Fruit fly (Drosophila melanogaster) whole organism, embryonic: ENCODE results near the gene CG8814.
A peak's percentile ranks its signal among the peaks of the same experiment; 100 is the strongest.

Experiments
- ATbp ChIP-seq: fragments of 200-800 bp; sonication (Bioruptor generic); optimal IDR thresholded peaks from 2 replicates; lab custom pipeline; 2017; ENCODE audit warnings: missing biosample characterization, mild to moderate bottlenecking, missing genetic modification characterization, missing genetic modification reagents
- Bgb ChIP-seq: fragments of 200-800 bp; sonication (Bioruptor generic); IDR thresholded peaks from 2 replicates; pipeline ENCODE4 v1.3.6; 2022; ENCODE audit warnings: missing biosample characterization, missing genetic modification characterization; ENCODE audit not compliant: partially characterized antibody
- BtbVII ChIP-seq: fragments of 200-800 bp; sonication (Bioruptor generic); optimal IDR thresholded peaks from 3 replicates; lab custom pipeline; 2017; ENCODE audit warnings: missing biosample characterization, mild to moderate bottlenecking, missing genetic modification characterization
- CG10431 ChIP-seq: fragments of 200-800 bp; sonication (Bioruptor generic); optimal IDR thresholded peaks from 3 replicates; lab custom pipeline; 2018; ENCODE audit warnings: missing biosample characterization, mild to moderate bottlenecking, missing genetic modification characterization
- CG10979 ChIP-seq: fragments of 200-800 bp; sonication (Bioruptor generic); optimal IDR thresholded peaks from 2 replicates; lab custom pipeline; 2018; ENCODE audit warnings: missing biosample characterization, mild to moderate bottlenecking, missing genetic modification characterization, moderate library complexity
- CG11093 ChIP-seq: fragments of 200-800 bp; sonication (Bioruptor generic); IDR thresholded peaks from 3 replicates; pipeline ENCODE4 v1.3.6; 2022; ENCODE audit warnings: missing biosample characterization, missing genetic modification characterization
- CG11398 ChIP-seq: fragments of 200-800 bp; sonication (Bioruptor generic); optimal IDR thresholded peaks from 2 replicates; lab custom pipeline; 2016; ENCODE audit warnings: missing biosample characterization, missing genetic modification characterization
- CG11504 ChIP-seq: fragments of 200-800 bp; sonication (Bioruptor generic); optimal IDR thresholded peaks from 3 replicates; lab custom pipeline; 2019; ENCODE audit warnings: missing biosample characterization, mild to moderate bottlenecking, missing genetic modification characterization, moderate library complexity
- CG12236 ChIP-seq: fragments of 200-800 bp; sonication (Bioruptor generic); optimal IDR thresholded peaks from 2 replicates; lab custom pipeline; 2016; ENCODE audit warnings: missing biosample characterization, missing genetic modification characterization
- CG12391 ChIP-seq: fragments of 200-800 bp; sonication (Bioruptor generic); optimal IDR thresholded peaks from 3 replicates; lab custom pipeline; 2018; ENCODE audit warnings: missing biosample characterization, mild to moderate bottlenecking, missing genetic modification characterization, moderate library complexity
- CG14441 ChIP-seq: fragments of 200-800 bp; sonication (Bioruptor generic); IDR thresholded peaks from 2 replicates; pipeline ENCODE4 v1.3.6; 2022; ENCODE audit warnings: missing biosample characterization, missing genetic modification characterization
- CG16813 ChIP-seq: fragments of 200-800 bp; sonication (Bioruptor generic); IDR thresholded peaks from 3 replicates; pipeline ENCODE4 v1.3.6; 2022; ENCODE audit warnings: missing biosample characterization, missing genetic modification characterization; ENCODE audit not compliant: partially characterized antibody
- CG17328 ChIP-seq: fragments of 200-800 bp; sonication (Bioruptor generic); IDR thresholded peaks from 2 replicates; pipeline ENCODE4 v1.3.6; 2022; ENCODE audit warnings: missing biosample characterization, missing genetic modification characterization
- CG17568 ChIP-seq: fragments of 200-800 bp; sonication (Bioruptor generic); optimal IDR thresholded peaks from 2 replicates; lab custom pipeline; 2018; ENCODE audit warnings: missing biosample characterization, mild to moderate bottlenecking, missing genetic modification characterization, moderate library complexity
- CG2875 ChIP-seq: fragments of 200-800 bp; sonication (Bioruptor generic); optimal IDR thresholded peaks from 2 replicates; lab custom pipeline; 2017; ENCODE audit warnings: missing biosample characterization, mild to moderate bottlenecking, missing genetic modification characterization, missing genetic modification reagents
- CG31224 ChIP-seq: fragments of 200-800 bp; sonication (Bioruptor generic); IDR thresholded peaks from 2 replicates; pipeline ENCODE4 v1.3.6; 2022; ENCODE audit warnings: missing biosample characterization, missing genetic modification characterization
- CG31365 ChIP-seq: fragments of 200-800 bp; sonication (Bioruptor generic); optimal IDR thresholded peaks from 2 replicates; lab custom pipeline; 2018; ENCODE audit warnings: missing biosample characterization, mild to moderate bottlenecking, missing genetic modification characterization
- CG32532 ChIP-seq: fragments of 200-800 bp; sonication (Bioruptor generic); IDR thresholded peaks from 2 replicates; pipeline ENCODE4 v1.3.6; 2022; ENCODE audit warnings: missing biosample characterization, missing genetic modification characterization
- CG33213 ChIP-seq: fragments of 200-800 bp; sonication (Bioruptor generic); optimal IDR thresholded peaks from 3 replicates; lab custom pipeline; 2016; ENCODE audit warnings: missing biosample characterization, missing genetic modification characterization
- CG3407 ChIP-seq: fragments of 200-800 bp; sonication (Bioruptor generic); optimal IDR thresholded peaks from 2 replicates; lab custom pipeline; 2018; ENCODE audit warnings: missing biosample characterization, mild to moderate bottlenecking, missing genetic modification characterization
- CG34422 ChIP-seq: fragments of 200-800 bp; sonication (Bioruptor generic); IDR thresholded peaks from 3 replicates; pipeline ENCODE4 v1.3.6; 2022; ENCODE audit warnings: missing biosample characterization, missing genetic modification characterization
- CG3995 ChIP-seq: fragments of 200-800 bp; sonication (Bioruptor generic); optimal IDR thresholded peaks from 3 replicates; lab custom pipeline; 2016; ENCODE audit warnings: missing biosample characterization, missing genetic modification characterization
- CG6813 ChIP-seq: fragments of 200-800 bp; sonication (Bioruptor generic); optimal IDR thresholded peaks from 2 replicates; lab custom pipeline; 2017; ENCODE audit warnings: missing biosample characterization, missing genetic modification characterization, mild to moderate bottlenecking, moderate library complexity, missing genetic modification reagents
- CG7786 ChIP-seq: fragments of 200-800 bp; sonication (Bioruptor generic); optimal IDR thresholded peaks from 2 replicates; lab custom pipeline; 2016; ENCODE audit warnings: missing biosample characterization, missing genetic modification characterization
- CG9797 ChIP-seq: fragments of 200-800 bp; sonication (Bioruptor generic); optimal IDR thresholded peaks from 3 replicates; lab custom pipeline; 2018; ENCODE audit warnings: missing biosample characterization, mild to moderate bottlenecking, missing genetic modification characterization
- D19B ChIP-seq: fragments of 200-800 bp; sonication (Bioruptor generic); optimal IDR thresholded peaks from 2 replicates; lab custom pipeline; 2017; ENCODE audit warnings: missing biosample characterization, mild to moderate bottlenecking, missing genetic modification characterization
- Ets65A ChIP-seq: fragments of 200-800 bp; sonication (Bioruptor generic); peaks from one replicate; lab custom pipeline; 2016; ENCODE audit warnings: missing biosample characterization, missing genetic modification characterization
- H2.0 ChIP-seq: fragments of 200-800 bp; sonication (Bioruptor generic); IDR thresholded peaks from 2 replicates; pipeline ENCODE4 v1.3.6; 2022; ENCODE audit warnings: missing biosample characterization, missing genetic modification characterization
- Lpt ChIP-seq: fragments of >200 bp; optimal IDR thresholded peaks from 2 replicates; lab custom pipeline; 2018; ENCODE audit warnings: missing biosample characterization, missing genetic modification characterization
- NFAT ChIP-seq: fragments of 200-800 bp; sonication (Bioruptor generic); IDR thresholded peaks from 2 replicates; pipeline ENCODE4 v1.3.6; 2022; ENCODE audit warnings: missing biosample characterization, missing genetic modification characterization
- Rx ChIP-seq: fragments of 200-800 bp; sonication (Bioruptor generic); IDR thresholded peaks from 2 replicates; pipeline ENCODE4 v1.3.6; 2022; ENCODE audit warnings: missing biosample characterization, missing genetic modification characterization
- Sry-δ ChIP-seq: fragments of 200-800 bp; sonication (Bioruptor generic); optimal IDR thresholded peaks from 2 replicates; lab custom pipeline; 2016; ENCODE audit warnings: missing biosample characterization, missing genetic modification characterization
- Vsx1 ChIP-seq: fragments of 200-800 bp; sonication (Bioruptor generic); optimal IDR thresholded peaks from 2 replicates; lab custom pipeline; 2017; ENCODE audit warnings: missing biosample characterization, mild to moderate bottlenecking, missing genetic modification characterization, missing genetic modification reagents
- bbx ChIP-seq: fragments of 200-800 bp; sonication (Bioruptor generic); IDR thresholded peaks from 2 replicates; pipeline ENCODE4 v1.3.6; 2022; ENCODE audit warnings: missing biosample characterization, missing genetic modification characterization; ENCODE audit not compliant: partially characterized antibody
- crc ChIP-seq: fragments of 200-800 bp; sonication (Bioruptor generic); optimal IDR thresholded peaks from 2 replicates; lab custom pipeline; 2016; ENCODE audit warnings: missing biosample characterization, missing genetic modification characterization
- dpn ChIP-seq, 2 experiments: fragments of 200-800 bp; sonication (Bioruptor generic); optimal IDR thresholded peaks; 3 replicates each; lab custom pipeline; 2016; ENCODE audit warnings: missing biosample characterization in 2 of 2, missing genetic modification characterization in 2 of 2
- dysf ChIP-seq: fragments of 200-800 bp; sonication (Bioruptor generic); IDR thresholded peaks from 3 replicates; pipeline ENCODE4 v1.3.6; 2022; ENCODE audit warnings: missing biosample characterization, missing genetic modification characterization
- fd3F ChIP-seq: fragments of 200-800 bp; sonication (Bioruptor generic); optimal IDR thresholded peaks from 2 replicates; lab custom pipeline; 2018; ENCODE audit warnings: missing biosample characterization, mild to moderate bottlenecking, missing genetic modification characterization, moderate library complexity
- gsb-n ChIP-seq: fragments of 200-800 bp; sonication (Bioruptor generic); optimal IDR thresholded peaks from 3 replicates; lab custom pipeline; 2018; ENCODE audit warnings: missing biosample characterization, mild to moderate bottlenecking, missing genetic modification characterization
- ham ChIP-seq: fragments of 200-800 bp; sonication (Bioruptor generic); IDR thresholded peaks from 2 replicates; pipeline ENCODE4 v1.3.6; 2022; ENCODE audit warnings: missing biosample characterization, missing genetic modification characterization
- ind ChIP-seq: fragments of 200-800 bp; sonication (Bioruptor generic); optimal IDR thresholded peaks from 3 replicates; lab custom pipeline; 2016; ENCODE audit warnings: missing biosample characterization, missing genetic modification characterization
- lilli ChIP-seq: fragments of 200-800 bp; sonication (Bioruptor generic); optimal IDR thresholded peaks from 3 replicates; lab custom pipeline; 2016; ENCODE audit warnings: missing biosample characterization, missing genetic modification characterization
- mirr ChIP-seq: fragments of 200-800 bp; sonication (Bioruptor generic); optimal IDR thresholded peaks from 3 replicates; lab custom pipeline; 2018; ENCODE audit warnings: missing biosample characterization, mild to moderate bottlenecking, missing genetic modification characterization
- oc ChIP-seq: fragments of 200-800 bp; sonication (Bioruptor generic); optimal IDR thresholded peaks from 2 replicates; lab custom pipeline; 2018; ENCODE audit warnings: missing biosample characterization, mild to moderate bottlenecking, missing genetic modification characterization, moderate library complexity
- prd ChIP-seq, 3 experiments: fragments of >200 bp in 2 of 3; fragments of 200-800 bp in 1 of 3; sonication (Bioruptor generic) in 1 of 3; optimal IDR thresholded peaks in 2 of 3; IDR thresholded peaks in 1 of 3; 2 replicates in 2 of 3; 3 replicates in 1 of 3; pipeline versions ENCODE4 v1.3.6 to Lab custom; 2017 to 2022; ENCODE audit warnings: missing biosample characterization in 1 of 3, missing genetic modification characterization in 1 of 3
- row ChIP-seq: fragments of 200-800 bp; sonication (Bioruptor generic); IDR thresholded peaks from 3 replicates; pipeline ENCODE4 v1.3.6; 2022; ENCODE audit warnings: missing biosample characterization, missing genetic modification characterization
- so ChIP-seq: fragments of 200-800 bp; sonication (Bioruptor generic); IDR thresholded peaks from 3 replicates; pipeline ENCODE4 v1.3.6; 2022; ENCODE audit warnings: missing biosample characterization, missing genetic modification characterization
- tio ChIP-seq: fragments of 200-800 bp; sonication (Bioruptor generic); optimal IDR thresholded peaks from 2 replicates; lab custom pipeline; 2017; ENCODE audit warnings: missing biosample characterization, missing genetic modification characterization, inconsistent platforms
- tx ChIP-seq: fragments of 200-800 bp; sonication (Bioruptor generic); optimal IDR thresholded peaks from 2 replicates; lab custom pipeline; 2016; ENCODE audit warnings: missing biosample characterization, missing genetic modification characterization
- yki ChIP-seq: fragments of >200 bp; optimal IDR thresholded peaks from 3 replicates; lab custom pipeline; 2018

Gene CG8814

DNA sequence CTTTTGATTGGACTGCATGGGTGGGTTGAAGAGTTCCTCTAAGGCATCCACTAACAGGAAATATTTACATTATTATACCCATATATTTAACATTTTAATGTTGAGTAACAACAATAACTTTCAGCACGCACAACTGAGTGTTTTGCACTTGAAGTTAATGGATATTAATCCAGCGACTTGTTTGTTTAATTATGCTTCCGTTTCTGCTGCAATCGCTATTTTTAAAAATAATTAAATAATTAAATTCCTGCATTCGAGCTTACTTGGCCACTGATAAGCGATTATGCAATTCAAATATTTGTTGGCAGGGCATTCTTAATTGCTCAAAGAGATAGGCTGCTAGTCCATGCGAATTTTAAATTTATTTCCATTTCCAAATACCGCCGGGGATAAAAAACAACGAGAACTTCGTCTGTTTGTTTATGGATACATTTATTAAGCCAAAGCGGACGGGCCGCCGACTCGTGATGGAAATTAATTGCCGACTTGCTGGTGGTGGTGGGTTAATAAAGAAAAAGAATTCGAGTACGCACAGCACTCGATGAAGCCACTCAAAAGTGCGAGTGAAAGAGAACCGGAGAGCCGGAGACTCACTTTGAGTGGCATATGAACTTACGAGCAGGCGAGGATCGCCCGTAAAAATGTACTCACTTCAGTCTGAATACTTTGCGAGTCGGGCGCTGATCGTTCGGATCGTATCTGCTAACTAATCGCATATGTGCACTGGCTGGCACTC, 12.6 kb upstream of the CG8814 start (continued):
- TF ChIP-seq Lpt (GFP tag; lab: Kevin White, UChicago) (no peak), yki (lab: Kevin White, UChicago) (no peak), CG34422 (no peak), CG3407 (GFP tag; lab: Kevin White, UChicago) (no peak), CG11504 (tag; lab: Kevin White, UChicago) (no peak), Sry-δ (no peak), bbx (GFP tag; lab: Robert Waterston, UW) (peak; percentile 80), CG14441 (GFP tag; lab: Robert Waterston, UW) (no peak), CG31365 (no peak), CG11093 (no peak), prd (optimal IDR thresholded peaks at IDR 0.05; lab: Kevin White, UChicago) (no peak), prd (GFP tag; IDR thresholded peaks at IDR 0.05; lab: Robert Waterston, UW) (0 out of 3 replicates have a peak, but pooled peaks have one; percentile 3), CG12236 (GFP tag; lab: Kevin White, UChicago) (no peak), mirr (GFP tag; lab: Kevin White, UChicago) (peak; percentile 13), D19B (GFP tag; lab: Kevin White, UChicago) (no peak), CG17328 (GFP tag; lab: Robert Waterston, UW) (peak; percentile 99), dysf (GFP tag; lab: Robert Waterston, UW) (no peak), Rx (GFP tag; lab: Robert Waterston, UW) (no peak), CG32532 (GFP tag; lab: Robert Waterston, UW) (no peak; the same call in 1 of the 2 replicates), oc (no peak), CG31224 (GFP tag; lab: Robert Waterston, UW) (no peak), row (no peak), CG33213 (no peak), ind (GFP tag; lab: Kevin White, UChicago) (no peak), Vsx1 (no peak), CG3995 (no peak), tio (GFP tag; lab: Kevin White, UChicago) (no peak), lilli (GFP tag; lab: Kevin White, UChicago) (no peak), CG11398 (GFP tag; lab: Kevin White, UChicago) (no peak), gsb-n (tag; lab: Kevin White, UChicago) (no peak), crc (GFP tag; lab: Kevin White, UChicago) (no peak), CG7786 (no peak), CG10431 (GFP tag; lab: Kevin White, UChicago) (no peak), fd3F (GFP tag; lab: Kevin White, UChicago) (no peak), tx (GFP tag; lab: Kevin White, UChicago) (no peak), so (peak; percentile 55; the same call in 1 of the 3 replicates), CG9797 (GFP tag; lab: Kevin White, UChicago) (no peak), H2.0 (GFP tag; lab: Robert Waterston, UW) (no peak), CG2875 (GFP tag; lab: Kevin White, UChicago) (peak; percentile 29), Ets65A (no peak), CG10979 (no peak), NFAT (GFP tag; lab: Robert Waterston, UW) (no peak), ham (no peak), CG6813 (GFP tag; lab: Kevin White, UChicago) (no peak), CG12391 (peak; percentile 6), ATbp (GFP tag; lab: Kevin White, UChicago) (no peak), dpn (GFP tag; optimal IDR thresholded peaks at IDR 0.05; lab: Kevin White, UChicago) (no peak), Bgb (GFP tag; lab: Robert Waterston, UW) (peak; percentile 79), CG17568 (GFP tag; lab: Kevin White, UChicago) (peak; percentile 22), BtbVII (peak; percentile 20), CG16813 (peak; percentile 43; the same call in 1 of the 3 replicates)
